Worm (Caenorhabditis elegans): ENCODE data around the gene T27E7.9.

DNA sequence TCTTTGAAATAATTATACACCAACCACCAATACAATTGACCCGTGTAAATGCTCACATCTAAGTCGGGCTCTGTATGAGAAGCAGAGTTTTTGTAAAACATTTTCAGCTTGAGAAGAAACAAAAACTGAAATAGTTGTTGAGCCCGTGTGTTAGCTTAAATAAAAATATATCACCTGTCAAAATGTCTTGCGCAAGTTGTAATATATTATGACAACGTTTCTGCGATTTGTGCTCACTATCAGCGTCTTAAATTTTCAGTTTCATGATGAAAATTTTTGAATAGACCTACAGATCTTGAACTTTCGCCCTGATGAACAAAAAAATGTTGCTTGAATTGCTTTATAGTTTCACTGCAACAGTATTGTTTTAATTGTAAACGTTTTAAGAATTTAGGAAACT, 14.2 kb downstream of the T27E7.9 start, which contains the start of gene T27E7.4:
- TF ChIP-seq flt-1 (GFP tag; IDR thresholded peaks at IDR 0.05) (no peak), ztf-29 (GFP tag; IDR thresholded peaks at IDR 0.05) (no peak), T22C8.4 (GFP tag; IDR thresholded peaks at IDR 0.05) (no peak), ztf-23 (GFP tag; IDR thresholded peaks at IDR 0.05) (no peak), tab-1 (GFP tag; IDR thresholded peaks at IDR 0.05) (no peak), med-1 (GFP tag; optimal IDR thresholded peaks at IDR 0.05; ENCODE audit: insufficient read depth) (no peak), cog-1 (tag; optimal IDR thresholded peaks at IDR 0.05) (no peak)
